Worm (Caenorhabditis elegans) whole organism, early embryonic: ENCODE results near the gene R04B3.1.

Experiments
- B0310.2 ChIP-seq: sonication (generic microtip); optimal IDR thresholded peaks from 2 replicates; lab custom pipeline; 2016; ENCODE audit warnings: mild to moderate bottlenecking, missing genetic modification characterization, missing compliant biosample characterization
- aly-1 ChIP-seq: sonication (generic microtip); optimal IDR thresholded peaks from 2 replicates; lab custom pipeline; 2016; ENCODE audit warnings: missing genetic modification characterization, missing compliant biosample characterization
- ama-1 ChIP-seq: fragments of 150-350 bp; optimal IDR thresholded peaks from 2 replicates; lab custom pipeline; 2014
- ceh-36 ChIP-seq: sonication (generic microtip); optimal IDR thresholded peaks from 2 replicates; lab custom pipeline; 2016; ENCODE audit warnings: missing genetic modification characterization, inconsistent platforms, missing compliant biosample characterization
- flt-1 ChIP-seq: fragments of 200-800 bp; sonication (Bioruptor generic); IDR thresholded peaks from 2 replicates; pipeline ENCODE4 v1.3.6; 2022; ENCODE audit warnings: missing genetic modification characterization, missing compliant biosample characterization
- hmbx-1 ChIP-seq: sonication (generic microtip); optimal IDR thresholded peaks from 2 replicates; lab custom pipeline; 2016; ENCODE audit warnings: mild to moderate bottlenecking, missing genetic modification characterization, missing compliant biosample characterization
- sea-1 ChIP-seq: fragments of 200-800 bp; sonication (Bioruptor generic); conservative IDR thresholded peaks from 2 replicates; pipeline ENCODE4 v1.3.6; 2022; ENCODE audit warnings: missing genetic modification characterization, missing compliant biosample characterization
- tbx-11 ChIP-seq: fragments of 200-800 bp; sonication (Bioruptor generic); IDR thresholded peaks from 2 replicates; pipeline ENCODE4 v1.3.6; 2022; ENCODE audit warnings: missing genetic modification characterization, missing compliant biosample characterization

DNA sequence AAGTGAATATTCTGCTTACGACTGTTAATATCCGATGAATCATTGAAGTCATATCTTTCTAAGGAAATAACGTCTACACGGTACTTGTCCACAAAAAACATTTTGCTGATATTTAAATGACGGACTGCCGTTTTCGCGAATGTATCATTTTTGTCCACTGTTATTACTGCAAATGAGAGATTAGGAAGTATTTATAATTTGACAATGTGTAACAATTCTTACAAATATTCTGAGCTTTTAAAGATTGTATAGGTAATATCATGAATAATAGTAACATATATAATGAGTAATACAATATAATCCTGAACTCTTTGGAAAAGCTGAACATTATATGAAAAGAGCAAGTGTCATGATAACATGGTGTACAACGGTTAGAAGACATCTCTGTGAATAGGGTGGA lies 51.4 kb downstream of the R04B3.1 start, which contains the start of gene glr-7:
- TF ChIP-seq ama-1 = no peak
- TF ChIP-seq sea-1 (GFP tag; lab: Robert Waterston, UW) = no peak
- TF ChIP-seq B0310.2 (tag; lab: Kevin White, UChicago) = no peak
- no peak for TF ChIP-seq aly-1 (tag; lab: Kevin White, UChicago)
- TF ChIP-seq hmbx-1 (tag; lab: Kevin White, UChicago) = no peak
- no peak for TF ChIP-seq flt-1 (GFP tag; lab: Robert Waterston, UW)
- no peak for TF ChIP-seq tbx-11 (GFP tag; lab: Robert Waterston, UW)
- TF ChIP-seq ceh-36 (tag; lab: Kevin White, UChicago) = no peak
